Worm (Caenorhabditis elegans) whole organism, L4 larva: Measurements from ENCODE around the gene srh-83.

Experiments used
- F26F4.8 ChIP-seq: fragments of 200-800 bp; sonication (Bioruptor generic); conservative IDR thresholded peaks from 2 replicates; pipeline ENCODE4 v1.3.6; 2022; ENCODE audit warnings: missing genetic modification characterization, missing compliant biosample characterization
- F44E2.7 ChIP-seq: fragments of 200-800 bp; sonication (Bioruptor generic); IDR thresholded peaks from 2 replicates; pipeline ENCODE4 v2.1.2; 2022; ENCODE audit warnings: missing genetic modification characterization, missing compliant biosample characterization
- Y5F2A.4 ChIP-seq: fragments of 200-800 bp; sonication (Bioruptor generic); optimal IDR thresholded peaks from 2 replicates; lab custom pipeline; 2018; ENCODE audit warnings: mild to moderate bottlenecking, missing genetic modification characterization, missing compliant biosample characterization
- aha-1 ChIP-seq: fragments of 150-350 bp; peaks from one replicate; lab custom pipeline; 2014; ENCODE audit warnings: missing biosample characterization, missing genetic modification characterization
- ceh-20 ChIP-seq: fragments of 200-800 bp; sonication (Bioruptor generic); IDR thresholded peaks from 2 replicates; pipeline ENCODE4 v1.3.6; 2022; ENCODE audit warnings: missing genetic modification reagents, missing genetic modification characterization, missing compliant biosample characterization
- ceh-62 ChIP-seq: sonication (generic microtip); optimal IDR thresholded peaks from 2 replicates; lab custom pipeline; 2017; ENCODE audit warnings: missing biosample characterization, missing genetic modification characterization
- cey-2 ChIP-seq: sonication (generic microtip); optimal IDR thresholded peaks from 3 replicates; lab custom pipeline; 2017; ENCODE audit warnings: missing genetic modification characterization, mild to moderate bottlenecking, missing compliant biosample characterization, antibody characterized with exemption, borderline replicate concordance; ENCODE audit not compliant: insufficient read depth
- daf-16 ChIP-seq, 3 experiments: sonication (generic microtip); optimal IDR thresholded peaks; 2 replicates each; lab custom pipeline; 2016 to 2017; ENCODE audit warnings: missing genetic modification characterization in 3 of 3, missing genetic modification reagents in 3 of 3, mild to moderate bottlenecking in 2 of 3, missing compliant biosample characterization in 2 of 3, missing biosample characterization in 1 of 3, moderate library complexity in 1 of 3
- dmd-6 ChIP-seq: fragments of 200-800 bp; sonication (Bioruptor generic); IDR thresholded peaks from 2 replicates; pipeline ENCODE4 v1.3.6; 2022; ENCODE audit warnings: missing genetic modification reagents, missing genetic modification characterization, missing compliant biosample characterization
- dve-1 ChIP-seq: sonication (generic microtip); optimal IDR thresholded peaks from 2 replicates; lab custom pipeline; 2017; ENCODE audit warnings: antibody characterized with exemption, mild to moderate bottlenecking, missing genetic modification characterization, missing compliant biosample characterization; ENCODE audit not compliant: insufficient read depth
- hif-1 ChIP-seq, 2 experiments: sonication (generic microtip); optimal IDR thresholded peaks; 2 replicates each; lab custom pipeline; 2016 to 2017; ENCODE audit warnings: missing compliant biosample characterization in 2 of 2, missing genetic modification characterization in 2 of 2, missing genetic modification reagents in 2 of 2, missing genotype in 2 of 2, mild to moderate bottlenecking in 1 of 2
- hlh-11 ChIP-seq: fragments of 200-800 bp; sonication (Bioruptor generic); optimal IDR thresholded peaks from 2 replicates; lab custom pipeline; 2018; ENCODE audit warnings: mild to moderate bottlenecking, missing genetic modification characterization, missing compliant biosample characterization
- hmg-1.1 ChIP-seq: fragments of 200-800 bp; sonication (Bioruptor generic); IDR thresholded peaks from 2 replicates; pipeline ENCODE4 v1.3.6; 2022; ENCODE audit warnings: missing genetic modification reagents, missing genetic modification characterization, missing compliant biosample characterization
- lim-7 ChIP-seq: fragments of 200-800 bp; sonication (Bioruptor generic); IDR thresholded peaks from 2 replicates; pipeline ENCODE4 v1.3.6; 2022; ENCODE audit warnings: missing genetic modification characterization, missing compliant biosample characterization
- lin-15B ChIP-seq: fragments of 150-350 bp; sonication (generic microtip); optimal IDR thresholded peaks from 3 replicates; lab custom pipeline; 2014; ENCODE audit warnings: missing biosample characterization, missing genetic modification characterization
- lin-39 ChIP-seq: fragments of 150-350 bp; optimal IDR thresholded peaks from 2 replicates; lab custom pipeline; 2014; ENCODE audit warnings: missing biosample characterization, missing genetic modification reagents, missing genetic modification characterization
- mdl-1 ChIP-seq, 2 experiments: fragments of 150-350 bp in 1 of 2; sonication (generic microtip) in 1 of 2; optimal IDR thresholded peaks; 2 replicates each; lab custom pipeline; 2014 to 2017; ENCODE audit warnings: missing biosample characterization in 2 of 2, missing genetic modification characterization in 2 of 2
- mep-1 ChIP-seq: fragments of 150-350 bp; sonication (generic microtip); optimal IDR thresholded peaks from 3 replicates; lab custom pipeline; 2014; ENCODE audit warnings: missing biosample characterization, missing genetic modification characterization
- mes-2 ChIP-seq: sonication (generic microtip); optimal IDR thresholded peaks from 2 replicates; lab custom pipeline; 2016; ENCODE audit warnings: missing genotype, mild to moderate bottlenecking, missing genetic modification characterization, missing compliant biosample characterization; ENCODE audit not compliant: poor library complexity, severe bottlenecking
- mxl-2 ChIP-seq: fragments of 200-800 bp; sonication (Bioruptor generic); conservative IDR thresholded peaks from 2 replicates; pipeline ENCODE4 v1.3.6; 2022; ENCODE audit warnings: missing genetic modification reagents, missing genetic modification characterization, missing compliant biosample characterization
- mxl-3 ChIP-seq: fragments of 200-800 bp; sonication (Bioruptor generic); optimal IDR thresholded peaks from 2 replicates; lab custom pipeline; 2018; ENCODE audit warnings: mild to moderate bottlenecking, missing genetic modification characterization, missing compliant biosample characterization
- nhr-10 ChIP-seq: fragments of 150-350 bp; optimal IDR thresholded peaks from 2 replicates; lab custom pipeline; 2014; ENCODE audit warnings: missing biosample characterization, missing genetic modification characterization
- nhr-102 ChIP-seq: sonication (generic microtip); optimal IDR thresholded peaks from 2 replicates; lab custom pipeline; 2016; ENCODE audit warnings: mild to moderate bottlenecking, missing genetic modification characterization, moderate library complexity, missing compliant biosample characterization
- nhr-28 ChIP-seq: fragments of 150-350 bp; optimal IDR thresholded peaks from 2 replicates; lab custom pipeline; 2014; ENCODE audit warnings: missing biosample characterization, missing genetic modification characterization
- nhr-48 ChIP-seq: sonication (generic microtip); optimal IDR thresholded peaks from 2 replicates; lab custom pipeline; 2016; ENCODE audit warnings: mild to moderate bottlenecking, missing genetic modification characterization, missing compliant biosample characterization
- php-3 ChIP-seq: fragments of 200-800 bp; sonication (Bioruptor generic); IDR thresholded peaks from 2 replicates; pipeline ENCODE4 v1.3.6; 2022; ENCODE audit warnings: missing genetic modification reagents, missing genetic modification characterization, missing compliant biosample characterization
- snpc-4 ChIP-seq: fragments of 150-350 bp; optimal IDR thresholded peaks from 2 replicates; lab custom pipeline; 2014; ENCODE audit warnings: missing biosample characterization, missing genetic modification characterization
- spr-1 ChIP-seq: sonication (generic microtip); optimal IDR thresholded peaks from 2 replicates; lab custom pipeline; 2016; ENCODE audit warnings: mild to moderate bottlenecking, missing genetic modification characterization, missing compliant biosample characterization
- tra-1 ChIP-seq: fragments of 200-800 bp; sonication (Bioruptor generic); IDR thresholded peaks from 2 replicates; pipeline ENCODE4 v1.3.6; 2022; ENCODE audit warnings: missing genetic modification reagents, missing genetic modification characterization, missing compliant biosample characterization
- unc-130 ChIP-seq: sonication (generic microtip); optimal IDR thresholded peaks from 2 replicates; lab custom pipeline; 2016; ENCODE audit warnings: missing genetic modification reagents, missing genetic modification characterization, missing compliant biosample characterization
- unc-62 ChIP-seq, 3 experiments: fragments of 150-350 bp in 1 of 3; sonication (generic microtip); optimal IDR thresholded peaks in 2 of 3; peaks in 1 of 3; 1 replicate in 1 of 3; 2 replicates in 2 of 3; lab custom pipeline; 2014 to 2017; ENCODE audit warnings: missing biosample characterization in 3 of 3, missing genetic modification characterization in 3 of 3, missing genetic modification reagents in 3 of 3, missing genotype in 1 of 3
- vab-7 ChIP-seq: fragments of 200-800 bp; sonication (Bioruptor generic); IDR thresholded peaks from 2 replicates; pipeline ENCODE4 v1.3.6; 2022; ENCODE audit warnings: missing genetic modification reagents, missing genetic modification characterization, missing compliant biosample characterization
- zfp-2 ChIP-seq: sonication (generic microtip); optimal IDR thresholded peaks from 2 replicates; lab custom pipeline; 2016; ENCODE audit warnings: mild to moderate bottlenecking, missing genetic modification characterization, missing compliant biosample characterization
- ztf-11 ChIP-seq: fragments of 150-350 bp; optimal IDR thresholded peaks from 2 replicates; lab custom pipeline; 2014; ENCODE audit warnings: missing biosample characterization, missing genetic modification characterization

srh-83 gene

ce11 chrV:7157089-7157488 is 7.2 kb upstream of the srh-83 start, which contains the start of gene ugt-39 (continued):
- no peak for TF ChIP-seq hmg-1.1
- no peak for TF ChIP-seq zfp-2
- no peak for TF ChIP-seq spr-1
- peak; percentile 68 for TF ChIP-seq nhr-102 (tag; lab: Kevin White, UChicago)
- TF ChIP-seq ztf-11 = no peak
- TF ChIP-seq F44E2.7 = no peak
- TF ChIP-seq unc-130 = no peak
- TF ChIP-seq lin-15B = no peak
- TF ChIP-seq mxl-3 (GFP tag; lab: Kevin White, UChicago) = no peak

ce11 chrV:7159391-7159790 is 4.9 kb upstream of the srh-83 start, which contains the start of gene str-204:
Gene str-204 (plus strand): TSS chrV:7159691.
- TF ChIP-seq cey-2 (tag; lab: Kevin White, UChicago) = no peak
- no peak for TF ChIP-seq aha-1 (tag; lab: Kevin White, UChicago)
- no peak for TF ChIP-seq nhr-10 (tag; lab: Kevin White, UChicago)
- no peak for TF ChIP-seq ceh-62
- TF ChIP-seq lim-7 (GFP tag; lab: Robert Waterston, UW) = no peak
- TF ChIP-seq dve-1 (tag; lab: Kevin White, UChicago) = no peak
- TF ChIP-seq snpc-4 (tag; lab: Kevin White, UChicago) = no peak
- no peak for TF ChIP-seq spr-1

- no peak for TF ChIP-seq snpc-4 (tag; lab: Kevin White, UChicago)
- peak in 1 of 2 experiments; percentile 53 for TF ChIP-seq hif-1 (tag; optimal IDR thresholded peaks at IDR 0.05; lab: Kevin White, UChicago)
- peak; percentile 90 for TF ChIP-seq nhr-102 (tag; lab: Kevin White, UChicago)
- no peak for TF ChIP-seq daf-16 (GFP tag; optimal IDR thresholded peaks at IDR 0.05; lab: Kevin White, UChicago)
- TF ChIP-seq daf-16 (tag; optimal IDR thresholded peaks at IDR 0.05; lab: Kevin White, UChicago) = peak; percentile 96
- TF ChIP-seq nhr-48 (tag; lab: Kevin White, UChicago) = peak; percentile 28
- TF ChIP-seq tra-1 (GFP tag; lab: Robert Waterston, UW) = 0 out of 2 replicates have a peak, but pooled peaks have one; percentile 57
- peak; percentile 92 for TF ChIP-seq php-3
- TF ChIP-seq lin-39 (tag; lab: Kevin White, UChicago) = no peak
- peak in 1 of 2 experiments; percentile 51 for TF ChIP-seq unc-62 (GFP tag; optimal IDR thresholded peaks at IDR 0.05 in 1 of 2; lab: Kevin White, UChicago)
- no peak for TF ChIP-seq unc-62 (tag; optimal IDR thresholded peaks at IDR 0.05; lab: Kevin White, UChicago)
- peak; percentile 65; the same call in 1 of the 2 replicates for TF ChIP-seq ceh-20 (GFP tag; lab: Robert Waterston, UW)
- TF ChIP-seq hlh-11 = peak; percentile 66
- TF ChIP-seq dmd-6 (GFP tag; lab: Robert Waterston, UW) = peak; percentile 81
- peak in 1 of 2 experiments; percentile 6 for TF ChIP-seq mdl-1 (tag; optimal IDR thresholded peaks at IDR 0.05; lab: Kevin White, UChicago)
- TF ChIP-seq nhr-28 (tag; lab: Kevin White, UChicago) = peak; percentile 92
- peak; percentile 60; the same call in 1 of the 2 replicates for TF ChIP-seq mxl-2 (GFP tag; lab: Robert Waterston, UW)
- no peak for TF ChIP-seq mes-2 (tag; lab: Kevin White, UChicago)
- TF ChIP-seq mep-1 (tag; lab: Kevin White, UChicago) = no peak
- no peak for TF ChIP-seq nhr-10 (tag; lab: Kevin White, UChicago)
- TF ChIP-seq, all 104 proteins: peak for 13
Measured at ce11 chrV:7163477-7164114, 714 bp upstream of the srh-83 start, which contains the start of gene ugt-41. Gene ugt-41 (minus strand): TSS chrV:7163595.

- TF ChIP-seq vab-7 (GFP tag; lab: Robert Waterston, UW) = no peak
- peak; percentile 16 for TF ChIP-seq nhr-28 (tag; lab: Kevin White, UChicago)
- no peak for TF ChIP-seq Y5F2A.4 (GFP tag; lab: Kevin White, UChicago)
- TF ChIP-seq F26F4.8 (GFP tag; lab: Robert Waterston, UW) = no peak
Measured at ce11 chrV:7166709-7167108, 2.4 kb downstream of the srh-83 start, which contains the start of gene ugt-36. Gene ugt-36 (plus strand): TSS chrV:7167009.
